Fruit fly (Drosophila melanogaster) whole organism, prepupa: ENCODE results near the gene Mrtf.

Experiments used
- Blimp-1 ChIP-seq: fragments of 200-800 bp; sonication (Bioruptor generic); optimal IDR thresholded peaks from 3 replicates; lab custom pipeline; 2017; ENCODE audit warnings: missing biosample characterization, missing genetic modification characterization, mild to moderate bottlenecking, moderate library complexity, missing genetic modification reagents
- CG10631 ChIP-seq: fragments of 200-800 bp; sonication (Bioruptor generic); optimal IDR thresholded peaks from 2 replicates; lab custom pipeline; 2016; ENCODE audit warnings: missing biosample characterization, missing genetic modification characterization
- CG11762 ChIP-seq: fragments of 200-800 bp; sonication (Bioruptor generic); optimal IDR thresholded peaks from 3 replicates; lab custom pipeline; 2016; ENCODE audit warnings: missing biosample characterization, missing genetic modification characterization; ENCODE audit not compliant: insufficient read depth
- CG32006 ChIP-seq: fragments of 200-800 bp; sonication (Bioruptor generic); optimal IDR thresholded peaks from 3 replicates; lab custom pipeline; 2017; ENCODE audit warnings: missing biosample characterization, mild to moderate bottlenecking, missing genetic modification characterization
- CG34406 ChIP-seq: fragments of 200-800 bp; sonication (Bioruptor generic); optimal IDR thresholded peaks from 3 replicates; lab custom pipeline; 2016; ENCODE audit warnings: missing biosample characterization, missing genetic modification characterization
- CG4318 ChIP-seq: fragments of 200-800 bp; sonication (Bioruptor generic); optimal IDR thresholded peaks from 3 replicates; lab custom pipeline; 2017; ENCODE audit warnings: missing biosample characterization, mild to moderate bottlenecking, missing genetic modification characterization
- CG6792 ChIP-seq: fragments of 200-800 bp; sonication (Bioruptor generic); optimal IDR thresholded peaks from 3 replicates; lab custom pipeline; 2016; ENCODE audit warnings: missing biosample characterization, missing genetic modification characterization
- Sox102F ChIP-seq: fragments of 200-800 bp; sonication (Bioruptor generic); optimal IDR thresholded peaks from 2 replicates; lab custom pipeline; 2016; ENCODE audit warnings: missing biosample characterization, mild to moderate bottlenecking, missing genetic modification characterization
- eg ChIP-seq: fragments of 200-800 bp; sonication (Bioruptor generic); IDR thresholded peaks from 3 replicates; pipeline ENCODE4 v1.3.6; 2022; ENCODE audit warnings: missing biosample characterization, missing genetic modification characterization
- esn ChIP-seq: fragments of 200-800 bp; sonication (Bioruptor generic); optimal IDR thresholded peaks from 2 replicates; lab custom pipeline; 2016; ENCODE audit warnings: missing biosample characterization, mild to moderate bottlenecking, missing genetic modification characterization, moderate library complexity
- fkh ChIP-seq: fragments of 200-800 bp; sonication (Bioruptor generic); optimal IDR thresholded peaks from 3 replicates; lab custom pipeline; 2017; ENCODE audit warnings: missing biosample characterization, mild to moderate bottlenecking, missing genetic modification characterization, moderate library complexity

- TF ChIP-seq CG32006 (no peak), CG34406 (GFP tag; lab: Kevin White, UChicago) (no peak), eg (no peak), CG4318 (GFP tag; lab: Kevin White, UChicago) (no peak), Blimp-1 (GFP tag; lab: Kevin White, UChicago) (no peak), Sox102F (GFP tag; lab: Kevin White, UChicago) (no peak), fkh (GFP tag; lab: Kevin White, UChicago) (no peak), esn (GFP tag; lab: Kevin White, UChicago) (no peak), CG10631 (GFP tag; lab: Kevin White, UChicago) (no peak), CG6792 (GFP tag; lab: Kevin White, UChicago) (no peak), CG11762 (GFP tag; lab: Kevin White, UChicago) (no peak)
Measured at dm6 chr3L:2744963-2745362, 21.4 kb downstream of the Mrtf start.
